Worm (Caenorhabditis elegans) whole organism, young adult: ENCODE results near the gene F20D6.10.

Source experiments
- B0035.1 ChIP-seq: sonication (generic microtip); optimal IDR thresholded peaks from 2 replicates; lab custom pipeline; 2016; ENCODE audit warnings: missing genetic modification characterization, mild to moderate bottlenecking, missing compliant biosample characterization, missing genotype, missing genetic modification reagents
- B0336.3 ChIP-seq: fragments of 200-800 bp; sonication (Bioruptor generic); IDR thresholded peaks from 2 replicates; pipeline ENCODE4 v1.3.6; 2022; ENCODE audit warnings: missing genetic modification characterization, missing compliant biosample characterization
- C17E4.6 ChIP-seq: fragments of 200-800 bp; sonication (Bioruptor generic); IDR thresholded peaks from 2 replicates; pipeline ENCODE4 v1.3.6; 2022; ENCODE audit warnings: missing genetic modification reagents, missing genetic modification characterization, missing compliant biosample characterization
- F22D6.2 ChIP-seq: sonication (generic microtip); optimal IDR thresholded peaks from 2 replicates; lab custom pipeline; 2016; ENCODE audit warnings: mild to moderate bottlenecking, missing genetic modification characterization, missing compliant biosample characterization
- F23B12.7 ChIP-seq: sonication (generic microtip); optimal IDR thresholded peaks from 2 replicates; lab custom pipeline; 2017; ENCODE audit warnings: missing genetic modification characterization, mild to moderate bottlenecking, missing compliant biosample characterization, antibody characterized with exemption, moderate library complexity; ENCODE audit not compliant: insufficient read depth
- F39B2.1 ChIP-seq: fragments of 200-800 bp; sonication (Bioruptor generic); IDR thresholded peaks from 2 replicates; pipeline ENCODE4 v1.3.6; 2022; ENCODE audit warnings: missing genetic modification reagents, missing genetic modification characterization, missing compliant biosample characterization
- F49E8.2 ChIP-seq: sonication (generic microtip); optimal IDR thresholded peaks from 3 replicates; lab custom pipeline; 2017; ENCODE audit warnings: missing genetic modification characterization, mild to moderate bottlenecking, missing compliant biosample characterization, antibody characterized with exemption, moderate library complexity; ENCODE audit not compliant: insufficient read depth
- Y95B8A.8 ChIP-seq: fragments of 200-800 bp; sonication (Bioruptor generic); IDR thresholded peaks from 2 replicates; pipeline ENCODE4 v1.3.6; 2022; ENCODE audit warnings: missing genetic modification reagents, missing genetic modification characterization, missing compliant biosample characterization
- akir-1 ChIP-seq: fragments of 200-800 bp; sonication (Bioruptor generic); optimal IDR thresholded peaks from 2 replicates; lab custom pipeline; 2018; ENCODE audit warnings: mild to moderate bottlenecking, missing genetic modification characterization, moderate library complexity, missing compliant biosample characterization
- ama-1 ChIP-seq, 3 experiments: fragments of 150-350 bp in 1 of 3; sonication (generic microtip) in 2 of 3; optimal IDR thresholded peaks; 2 replicates each; lab custom pipeline; 2014 to 2018; ENCODE audit warnings: missing biosample characterization in 2 of 3, missing genetic modification characterization in 2 of 3, missing genetic modification reagents in 2 of 3
- athp-1 ChIP-seq: sonication (generic microtip); optimal IDR thresholded peaks from 2 replicates; lab custom pipeline; 2017; ENCODE audit warnings: mild to moderate bottlenecking, missing genetic modification characterization, missing compliant biosample characterization
- attf-3 ChIP-seq: fragments of 200-800 bp; sonication (Bioruptor generic); conservative IDR thresholded peaks from 2 replicates; pipeline ENCODE4 v1.3.6; 2022; ENCODE audit warnings: missing genetic modification reagents, missing genetic modification characterization, missing compliant biosample characterization
- bed-2 ChIP-seq: fragments of 200-800 bp; sonication (Bioruptor generic); IDR thresholded peaks from 2 replicates; pipeline ENCODE4 v1.3.6; 2022; ENCODE audit warnings: missing genetic modification reagents, missing genetic modification characterization, missing compliant biosample characterization
- cebp-2 ChIP-seq: fragments of 200-800 bp; sonication (Bioruptor generic); IDR thresholded peaks from 2 replicates; pipeline ENCODE4 v1.3.6; 2022; ENCODE audit warnings: missing genetic modification characterization, missing compliant biosample characterization
- ceh-100 ChIP-seq: fragments of 200-800 bp; sonication (Bioruptor generic); IDR thresholded peaks from 2 replicates; pipeline ENCODE4 v1.3.6; 2022; ENCODE audit warnings: missing genetic modification reagents, missing genetic modification characterization, missing compliant biosample characterization
- ceh-27 ChIP-seq: fragments of 200-800 bp; sonication (Bioruptor generic); optimal IDR thresholded peaks from 2 replicates; lab custom pipeline; 2018; ENCODE audit warnings: mild to moderate bottlenecking, missing genetic modification characterization, moderate library complexity, missing compliant biosample characterization
- ceh-40 ChIP-seq: fragments of 200-800 bp; sonication (Bioruptor generic); IDR thresholded peaks from 2 replicates; pipeline ENCODE4 v1.3.6; 2022; ENCODE audit warnings: missing genetic modification characterization, missing compliant biosample characterization
- ceh-58 ChIP-seq: fragments of 200-800 bp; sonication (Bioruptor generic); IDR thresholded peaks from 2 replicates; pipeline ENCODE4 v1.3.6; 2022; ENCODE audit warnings: missing genetic modification characterization, missing compliant biosample characterization
- ceh-79 ChIP-seq: sonication (generic microtip); optimal IDR thresholded peaks from 2 replicates; lab custom pipeline; 2017; ENCODE audit warnings: mild to moderate bottlenecking, missing genetic modification characterization, missing compliant biosample characterization
- ceh-91 ChIP-seq: fragments of 200-800 bp; sonication (Bioruptor generic); IDR thresholded peaks from 2 replicates; pipeline ENCODE4 v1.3.6; 2022; ENCODE audit warnings: missing genetic modification reagents, missing genetic modification characterization, missing compliant biosample characterization
- chd-7 ChIP-seq: sonication (generic microtip); optimal IDR thresholded peaks from 2 replicates; lab custom pipeline; 2016; ENCODE audit warnings: mild to moderate bottlenecking, missing genetic modification characterization, moderate library complexity, missing compliant biosample characterization
- dox-1 ChIP-seq: fragments of 200-800 bp; sonication (Bioruptor generic); IDR thresholded peaks from 2 replicates; pipeline ENCODE4 v1.3.6; 2022; ENCODE audit warnings: missing genetic modification reagents, missing genetic modification characterization, missing compliant biosample characterization
- efl-1 ChIP-seq: fragments of 150-350 bp; optimal IDR thresholded peaks from 2 replicates; lab custom pipeline; 2014; ENCODE audit warnings: missing biosample characterization, missing genetic modification reagents, missing genetic modification characterization
- egl-44 ChIP-seq: fragments of 200-800 bp; sonication (Bioruptor generic); IDR thresholded peaks from 2 replicates; pipeline ENCODE4 v1.3.6; 2022; ENCODE audit warnings: missing genetic modification reagents, missing genetic modification characterization, missing compliant biosample characterization
- egrh-3 ChIP-seq: fragments of 200-800 bp; sonication (Bioruptor generic); IDR thresholded peaks from 2 replicates; pipeline ENCODE4 v1.3.6; 2022; ENCODE audit warnings: missing genetic modification reagents, missing genetic modification characterization, missing compliant biosample characterization
- ekl-4 ChIP-seq: fragments of 200-800 bp; sonication (Bioruptor generic); IDR thresholded peaks from 2 replicates; pipeline ENCODE4 v1.3.6; 2022; ENCODE audit warnings: missing genetic modification reagents, missing genetic modification characterization, missing compliant biosample characterization
- hlh-12 ChIP-seq: sonication (generic microtip); optimal IDR thresholded peaks from 2 replicates; lab custom pipeline; 2016; ENCODE audit warnings: missing genetic modification characterization, missing compliant biosample characterization
- hlh-26 ChIP-seq: fragments of 200-800 bp; sonication (Bioruptor generic); conservative IDR thresholded peaks from 2 replicates; pipeline ENCODE4 v1.3.6; 2022; ENCODE audit warnings: missing genetic modification reagents, missing genetic modification characterization, missing compliant biosample characterization
- lag-1 ChIP-seq: fragments of 200-800 bp; sonication (Bioruptor generic); IDR thresholded peaks from 2 replicates; pipeline ENCODE4 v1.3.6; 2022; ENCODE audit warnings: missing genetic modification reagents, missing genetic modification characterization, missing compliant biosample characterization
- lin-26 ChIP-seq: fragments of 200-800 bp; sonication (Bioruptor generic); IDR thresholded peaks from 2 replicates; pipeline ENCODE4 v1.3.6; 2022; ENCODE audit warnings: missing genetic modification reagents, missing genetic modification characterization, missing compliant biosample characterization
- madf-8 ChIP-seq: fragments of 200-800 bp; sonication (Bioruptor generic); conservative IDR thresholded peaks from 2 replicates; pipeline ENCODE4 v1.3.6; 2022; ENCODE audit warnings: missing genetic modification reagents, missing genetic modification characterization, missing compliant biosample characterization
- mcd-1 ChIP-seq: fragments of 200-800 bp; sonication (Bioruptor generic); IDR thresholded peaks from 2 replicates; pipeline ENCODE4 v1.3.6; 2022; ENCODE audit warnings: missing genetic modification reagents, missing genetic modification characterization, missing compliant biosample characterization
- nfya-1 ChIP-seq: sonication (generic microtip); optimal IDR thresholded peaks from 2 replicates; lab custom pipeline; 2017; ENCODE audit warnings: antibody characterized with exemption, missing compliant biosample characterization, missing genetic modification characterization, borderline replicate concordance; ENCODE audit not compliant: insufficient read depth
- nfya-2 ChIP-seq: fragments of 200-800 bp; sonication (Bioruptor generic); IDR thresholded peaks from 2 replicates; pipeline ENCODE4 v1.3.6; 2022; ENCODE audit warnings: missing genetic modification reagents, missing genetic modification characterization, missing compliant biosample characterization
- nhr-179 ChIP-seq: sonication (generic microtip); optimal IDR thresholded peaks from 2 replicates; lab custom pipeline; 2016; ENCODE audit warnings: mild to moderate bottlenecking, missing genetic modification characterization, missing compliant biosample characterization
- nhr-90 ChIP-seq: sonication (generic microtip); optimal IDR thresholded peaks from 2 replicates; lab custom pipeline; 2016; ENCODE audit warnings: missing genotype, mild to moderate bottlenecking, missing genetic modification characterization, missing compliant biosample characterization
- pha-4 ChIP-seq: fragments of 150-350 bp; sonication (generic microtip); optimal IDR thresholded peaks from 2 replicates; lab custom pipeline; 2014; ENCODE audit warnings: missing biosample characterization, missing genetic modification reagents, missing genetic modification characterization
- rcor-1 ChIP-seq: fragments of 200-800 bp; sonication (Bioruptor generic); IDR thresholded peaks from 2 replicates; pipeline ENCODE4 v1.3.6; 2022; ENCODE audit warnings: missing genetic modification reagents, missing genetic modification characterization, missing compliant biosample characterization
- rec-8 ChIP-seq, 2 experiments: sonication (generic microtip); optimal IDR thresholded peaks; 2 replicates each; lab custom pipeline; 2016; ENCODE audit warnings: mild to moderate bottlenecking in 2 of 2, missing genetic modification characterization in 2 of 2, missing genetic modification reagents in 2 of 2, missing genotype in 2 of 2, missing biosample characterization in 1 of 2, missing compliant biosample characterization in 1 of 2, moderate library complexity in 1 of 2
- rpc-1 ChIP-seq, 2 experiments: fragments of 150-350 bp in 1 of 2; sonication (generic microtip) in 1 of 2; optimal IDR thresholded peaks; 2 replicates each; lab custom pipeline; 2014 to 2018; ENCODE audit warnings: missing biosample characterization in 1 of 2, missing genetic modification characterization in 1 of 2, missing genetic modification reagents in 1 of 2, missing genotype in 1 of 2
- snpc-1.1 ChIP-seq: sonication (generic microtip); optimal IDR thresholded peaks from 2 replicates; lab custom pipeline; 2017; ENCODE audit warnings: missing genetic modification characterization, mild to moderate bottlenecking, missing compliant biosample characterization, antibody characterized with exemption, moderate library complexity, missing genotype, missing genetic modification reagents; ENCODE audit not compliant: insufficient read depth
- snpc-1.3 ChIP-seq: sonication (generic microtip); optimal IDR thresholded peaks from 2 replicates; lab custom pipeline; 2017; ENCODE audit warnings: missing genetic modification characterization, mild to moderate bottlenecking, missing compliant biosample characterization, antibody characterized with exemption, moderate library complexity, missing genotype, missing genetic modification reagents; ENCODE audit not compliant: insufficient read depth
- somi-1 ChIP-seq: fragments of 200-800 bp; sonication (Bioruptor generic); optimal IDR thresholded peaks from 2 replicates; lab custom pipeline; 2018; ENCODE audit warnings: mild to moderate bottlenecking, missing genetic modification characterization, missing compliant biosample characterization
- ztf-18 ChIP-seq: sonication (generic microtip); optimal IDR thresholded peaks from 2 replicates; lab custom pipeline; 2016; ENCODE audit warnings: missing genotype, mild to moderate bottlenecking, missing genetic modification characterization, missing compliant biosample characterization
- ztf-22 ChIP-seq: fragments of 200-800 bp; sonication (Bioruptor generic); optimal IDR thresholded peaks from 2 replicates; lab custom pipeline; 2018; ENCODE audit warnings: mild to moderate bottlenecking, missing genetic modification characterization, moderate library complexity, missing compliant biosample characterization
- ztf-25 ChIP-seq: fragments of 200-800 bp; sonication (Bioruptor generic); IDR thresholded peaks from 2 replicates; pipeline ENCODE4 v1.3.6; 2022; ENCODE audit warnings: missing genetic modification reagents, missing genetic modification characterization, missing compliant biosample characterization
- ztf-28 ChIP-seq: fragments of 200-800 bp; sonication (Bioruptor generic); IDR thresholded peaks from 2 replicates; pipeline ENCODE4 v1.3.6; 2022; ENCODE audit warnings: missing genetic modification reagents, missing genetic modification characterization, missing compliant biosample characterization

The F20D6.10 gene

DNA sequence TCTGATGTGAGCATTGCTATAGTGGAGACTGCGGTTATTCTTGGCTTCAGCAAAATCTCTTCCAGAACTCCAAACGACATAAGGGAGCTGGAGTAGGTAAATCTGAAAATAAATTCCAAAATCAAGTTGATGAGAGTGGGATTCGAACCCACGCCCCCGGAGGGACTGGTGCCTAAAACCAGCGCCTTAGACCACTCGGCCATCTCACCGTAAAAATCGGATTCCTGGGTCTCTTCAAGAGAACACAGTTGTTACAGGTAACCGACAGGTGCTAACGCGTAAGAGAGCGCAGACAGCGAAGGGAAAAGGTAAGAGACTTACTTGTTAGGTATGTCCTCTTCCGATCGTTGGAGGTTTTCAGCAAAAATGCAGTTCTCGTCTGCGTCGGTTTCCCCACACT lies 39.6 kb upstream of the F20D6.10 start:
- TF ChIP-seq cebp-2 (GFP tag; lab: Robert Waterston, UW) (no peak), ztf-28 (GFP tag; lab: Robert Waterston, UW) (no peak), mcd-1 (no peak), snpc-1.3 (no peak), efl-1 (GFP tag; lab: Kevin White, UChicago) (no peak), ztf-22 (no peak), somi-1 (GFP tag; lab: Kevin White, UChicago) (no peak), Y95B8A.8 (GFP tag; lab: Robert Waterston, UW) (no peak), lag-1 (no peak), egl-44 (no peak), hlh-12 (no peak), akir-1 (GFP tag; lab: Kevin White, UChicago) (no peak), rcor-1 (GFP tag; lab: Robert Waterston, UW) (peak; percentile 38; the same call in 1 of the 2 replicates), ceh-79 (tag; lab: Kevin White, UChicago) (no peak), egrh-3 (GFP tag; lab: Robert Waterston, UW) (0 out of 2 replicates have a peak, but pooled peaks have one; percentile 31), ceh-100 (0 out of 2 replicates have a peak, but pooled peaks have one; percentile 42), ceh-27 (GFP tag; lab: Kevin White, UChicago) (peak; percentile 38), madf-8 (GFP tag; lab: Robert Waterston, UW) (no peak), pha-4 (tag; lab: Kevin White, UChicago) (no peak), F22D6.2 (tag; lab: Kevin White, UChicago) (no peak), ztf-18 (peak; percentile 43), athp-1 (tag; lab: Kevin White, UChicago) (no peak), rpc-1 (optimal IDR thresholded peaks at IDR 0.05; lab: Kevin White, UChicago) (peak; percentile 67), rpc-1 (tag; optimal IDR thresholded peaks at IDR 0.05; lab: Kevin White, UChicago) (peak; percentile 74), F23B12.7 (peak; percentile 60), ceh-58 (GFP tag; lab: Robert Waterston, UW) (no peak), ama-1 (optimal IDR thresholded peaks at IDR 0.05; lab: Kevin White, UChicago) (no peak), ama-1 (GFP tag; optimal IDR thresholded peaks at IDR 0.05; lab: Kevin White, UChicago) (no peak), B0336.3 (GFP tag; lab: Robert Waterston, UW) (no peak), ztf-25 (GFP tag; lab: Robert Waterston, UW) (no peak), ekl-4 (no peak; the same call in 1 of the 2 replicates), ceh-40 (peak; percentile 58; the same call in 1 of the 2 replicates), attf-3 (GFP tag; lab: Robert Waterston, UW) (no peak), nfya-1 (tag; lab: Kevin White, UChicago) (no peak), rec-8 (tag; optimal IDR thresholded peaks at IDR 0.05; lab: Kevin White, UChicago) (no peak), nhr-179 (no peak), snpc-1.1 (tag; lab: Kevin White, UChicago) (peak; percentile 14), lin-26 (GFP tag; lab: Robert Waterston, UW) (no peak), bed-2 (GFP tag; lab: Robert Waterston, UW) (no peak), nhr-90 (peak; percentile 66), chd-7 (no peak), hlh-26 (no peak), F49E8.2 (tag; lab: Kevin White, UChicago) (no peak), F39B2.1 (GFP tag; lab: Robert Waterston, UW) (no peak), C17E4.6 (GFP tag; lab: Robert Waterston, UW) (no peak), B0035.1 (tag; lab: Kevin White, UChicago) (no peak), ceh-91 (GFP tag; lab: Robert Waterston, UW) (no peak), nfya-2 (GFP tag; lab: Robert Waterston, UW) (no peak), dox-1 (GFP tag; lab: Robert Waterston, UW) (no peak; the same call in 1 of the 2 replicates)
